Worm (Caenorhabditis elegans) whole organism, early embryonic: Measurements from ENCODE around the gene srlf-17.

ENCODE experiments used
- B0310.2 ChIP-seq: sonication (generic microtip); optimal IDR thresholded peaks from 2 replicates; lab custom pipeline; 2016; ENCODE audit warnings: mild to moderate bottlenecking, missing genetic modification characterization, missing compliant biosample characterization
- aly-1 ChIP-seq: sonication (generic microtip); optimal IDR thresholded peaks from 2 replicates; lab custom pipeline; 2016; ENCODE audit warnings: missing genetic modification characterization, missing compliant biosample characterization
- ama-1 ChIP-seq: fragments of 150-350 bp; optimal IDR thresholded peaks from 2 replicates; lab custom pipeline; 2014
- ceh-13 ChIP-seq: fragments of 200-800 bp; sonication (Bioruptor generic); optimal IDR thresholded peaks from 2 replicates; lab custom pipeline; 2018; ENCODE audit warnings: mild to moderate bottlenecking, missing genetic modification characterization, missing compliant biosample characterization
- ets-7 ChIP-seq: sonication (generic microtip); optimal IDR thresholded peaks from 2 replicates; lab custom pipeline; 2016; ENCODE audit warnings: missing genotype, missing genetic modification characterization, missing compliant biosample characterization
- hmg-4 ChIP-seq: fragments of 200-800 bp; sonication (Bioruptor generic); optimal IDR thresholded peaks from 2 replicates; lab custom pipeline; 2018; ENCODE audit warnings: mild to moderate bottlenecking, missing genetic modification characterization, missing compliant biosample characterization
- scrt-1 ChIP-seq: fragments of 200-800 bp; sonication (Bioruptor generic); IDR thresholded peaks from 2 replicates; pipeline ENCODE4 v1.3.6; 2022; ENCODE audit warnings: missing genetic modification characterization, missing compliant biosample characterization
- tbx-11 ChIP-seq: fragments of 200-800 bp; sonication (Bioruptor generic); IDR thresholded peaks from 2 replicates; pipeline ENCODE4 v1.3.6; 2022; ENCODE audit warnings: missing genetic modification characterization, missing compliant biosample characterization
- tbx-37 ChIP-seq: fragments of 200-800 bp; sonication (Bioruptor generic); conservative IDR thresholded peaks from 2 replicates; pipeline ENCODE4 v1.3.6; 2022; ENCODE audit warnings: missing genetic modification reagents, missing genetic modification characterization, missing compliant biosample characterization

DNA sequence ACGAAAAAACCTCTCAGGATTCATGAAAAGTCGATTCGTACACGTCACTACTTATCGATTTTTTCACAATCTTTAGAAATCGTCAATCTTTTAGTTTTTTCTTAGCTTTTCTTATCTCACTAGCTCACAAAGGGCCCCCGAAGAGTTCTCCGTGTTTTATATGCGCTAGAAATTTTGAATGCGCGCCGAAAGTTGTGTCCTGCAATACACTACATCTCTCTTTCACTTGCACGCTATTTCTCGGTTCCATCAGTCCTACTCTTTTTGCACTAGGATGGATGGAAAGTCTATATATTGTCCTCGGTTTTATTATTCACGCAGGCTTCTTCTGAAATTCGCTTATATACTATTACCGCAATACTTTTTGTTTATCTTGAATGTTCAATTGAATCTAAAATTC is 23.1 kb upstream of the srlf-17 start:
- TF ChIP-seq ama-1 (lab: Kevin White, UChicago) = no peak
- no peak for TF ChIP-seq tbx-37 (GFP tag; lab: Robert Waterston, UW)
- TF ChIP-seq hmg-4 (GFP tag; lab: Kevin White, UChicago) = no peak
- TF ChIP-seq aly-1 (tag; lab: Kevin White, UChicago) = no peak
- TF ChIP-seq ets-7 = no peak
- TF ChIP-seq B0310.2 (tag; lab: Kevin White, UChicago) = no peak
- no peak for TF ChIP-seq scrt-1 (GFP tag; lab: Robert Waterston, UW)
- no peak for TF ChIP-seq ceh-13 (GFP tag; lab: Kevin White, UChicago)
- TF ChIP-seq tbx-11 = no peak
